Fruit fly (Drosophila melanogaster): ENCODE results near the gene TfIIFalpha.

DNA sequence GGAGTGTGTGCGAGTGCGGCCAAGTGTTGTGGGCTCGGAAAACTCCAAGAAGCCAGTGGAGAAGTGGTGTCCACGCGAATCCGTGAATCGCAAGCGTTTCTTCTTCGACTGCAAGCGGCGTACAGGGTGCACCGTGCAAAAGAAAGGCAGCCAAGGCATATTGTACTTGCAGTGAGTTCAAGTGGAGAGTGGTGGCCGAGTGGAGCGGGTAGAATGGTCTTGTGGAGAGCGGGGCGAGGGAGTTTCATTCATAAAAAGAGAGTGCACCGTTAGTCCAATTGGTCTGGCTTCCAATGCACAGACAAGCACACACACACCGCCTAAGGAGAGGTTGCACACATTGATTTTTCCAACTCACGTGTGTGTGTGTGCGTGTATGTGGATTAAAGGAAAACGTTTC, 29.1 kb upstream of the TfIIFalpha start:
- TF ChIP-seq Sin3A (optimal IDR thresholded peaks at IDR 0.05) (no peak), Myc (optimal IDR thresholded peaks at IDR 0.05) (no peak), ttk (optimal IDR thresholded peaks at IDR 0.05) (no peak), psq (optimal IDR thresholded peaks at IDR 0.05) (no peak), insv (optimal IDR thresholded peaks at IDR 0.05) (no peak)
